Worm (Caenorhabditis elegans) whole organism, late embryonic: ENCODE results near the gene F55C9.14.

Source experiments
- F13H6.1 ChIP-seq: sonication (generic microtip); optimal IDR thresholded peaks from 2 replicates; lab custom pipeline; 2016; ENCODE audit warnings: missing genetic modification characterization, missing compliant biosample characterization
- K02D7.2 ChIP-seq: sonication (generic microtip); optimal IDR thresholded peaks from 2 replicates; lab custom pipeline; 2017; ENCODE audit warnings: mild to moderate bottlenecking, missing genetic modification characterization, missing compliant biosample characterization
- Y22D7AL.16 ChIP-seq: sonication (generic microtip); optimal IDR thresholded peaks from 2 replicates; lab custom pipeline; 2016; ENCODE audit warnings: missing genetic modification characterization, missing compliant biosample characterization
- ama-1 ChIP-seq: fragments of 150-350 bp; optimal IDR thresholded peaks from 2 replicates; lab custom pipeline; 2014
- ceh-24 ChIP-seq: sonication (generic microtip); optimal IDR thresholded peaks from 2 replicates; lab custom pipeline; 2016; ENCODE audit warnings: mild to moderate bottlenecking, missing genetic modification characterization, missing compliant biosample characterization
- che-1 ChIP-seq: sonication (generic microtip); optimal IDR thresholded peaks from 2 replicates; lab custom pipeline; 2016; ENCODE audit warnings: mild to moderate bottlenecking, missing genetic modification characterization, missing compliant biosample characterization
- elt-2 ChIP-seq: sonication (generic microtip); optimal IDR thresholded peaks from 2 replicates; lab custom pipeline; 2016; ENCODE audit warnings: missing genetic modification reagents, missing genetic modification characterization, missing compliant biosample characterization
- hlh-30 ChIP-seq: sonication (generic microtip); optimal IDR thresholded peaks from 2 replicates; lab custom pipeline; 2017; ENCODE audit warnings: antibody characterized with exemption, missing genetic modification characterization, missing compliant biosample characterization; ENCODE audit not compliant: insufficient read depth
- nfya-1 ChIP-seq: sonication (generic microtip); optimal IDR thresholded peaks from 2 replicates; lab custom pipeline; 2017; ENCODE audit warnings: missing genetic modification characterization, mild to moderate bottlenecking, missing compliant biosample characterization, antibody characterized with exemption, moderate library complexity
- nhr-11 ChIP-seq: fragments of 150-350 bp; optimal IDR thresholded peaks from 2 replicates; lab custom pipeline; 2014; ENCODE audit warnings: missing biosample characterization, missing genetic modification characterization
- rnt-1 ChIP-seq: sonication (generic microtip); optimal IDR thresholded peaks from 2 replicates; lab custom pipeline; 2016; ENCODE audit warnings: missing genetic modification characterization, missing compliant biosample characterization
- unc-55 ChIP-seq: sonication (generic microtip); optimal IDR thresholded peaks from 2 replicates; lab custom pipeline; 2017; ENCODE audit warnings: missing biosample characterization, missing genetic modification reagents, missing genetic modification characterization

DNA sequence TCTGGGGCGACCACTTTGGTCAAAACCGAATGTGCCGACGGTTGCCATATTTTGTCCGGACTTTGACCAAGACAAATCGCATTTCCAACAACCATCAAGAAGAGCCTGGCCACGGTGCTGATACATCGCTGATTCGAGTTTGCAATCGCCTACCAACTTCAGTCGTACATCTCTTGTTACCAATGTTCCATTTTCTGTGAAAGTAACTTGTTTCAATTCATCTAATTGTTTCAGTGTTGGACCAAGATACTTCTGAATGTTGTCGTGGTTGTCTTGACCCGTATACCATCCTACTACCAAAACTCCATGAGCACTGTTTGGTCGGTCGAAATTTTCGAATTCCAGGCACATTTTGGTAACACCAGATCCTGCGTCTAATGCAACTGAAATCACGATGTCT lies 26.1 kb downstream of the F55C9.14 start:
- TF ChIP-seq K02D7.2 (tag; lab: Kevin White, UChicago), result no peak
- TF ChIP-seq F13H6.1 (tag; lab: Kevin White, UChicago), result no peak
- TF ChIP-seq ceh-24, result no peak
- TF ChIP-seq che-1, result no peak
- TF ChIP-seq elt-2, result no peak
- TF ChIP-seq Y22D7AL.16 (tag; lab: Kevin White, UChicago), result no peak
- TF ChIP-seq unc-55 (GFP tag; lab: Kevin White, UChicago), result no peak
- no peak for TF ChIP-seq rnt-1 (tag; lab: Kevin White, UChicago)
- TF ChIP-seq ama-1, result no peak
- no peak for TF ChIP-seq nfya-1 (tag; lab: Kevin White, UChicago)
- TF ChIP-seq nhr-11 (tag; lab: Kevin White, UChicago), result no peak
- TF ChIP-seq hlh-30 (tag; lab: Kevin White, UChicago), result no peak
